Worm (Caenorhabditis elegans): ENCODE measurements around the gene F36H9.4.

- TF ChIP-seq lim-6 (tag; optimal IDR thresholded peaks at IDR 0.05) = no peak
- no peak for TF ChIP-seq elt-4 (tag; optimal IDR thresholded peaks at IDR 0.05)
- TF ChIP-seq ceh-6 (GFP tag; optimal IDR thresholded peaks at IDR 0.05) = no peak
- no peak for TF ChIP-seq ceh-14 (tag; optimal IDR thresholded peaks at IDR 0.05)
- TF ChIP-seq tbx-7 (tag; optimal IDR thresholded peaks at IDR 0.05) = no peak
- TF ChIP-seq gmeb-2 (tag; optimal IDR thresholded peaks at IDR 0.05) = no peak
- TF ChIP-seq dve-1 (tag; optimal IDR thresholded peaks at IDR 0.05) = no peak
- no peak for TF ChIP-seq nfya-1 (tag; optimal IDR thresholded peaks at IDR 0.05)
- TF ChIP-seq pqm-1 (tag; optimal IDR thresholded peaks at IDR 0.05) = no peak
- TF ChIP-seq ama-1 (optimal IDR thresholded peaks at IDR 0.05) = no peak
- TF ChIP-seq pha-4 (tag; optimal IDR thresholded peaks at IDR 0.05) = no peak
These were observed 22.9 kb downstream of the F36H9.4 start for ce11 chrV:1756099-1756498.
